Fruit fly (Drosophila melanogaster) whole organism, prepupa: ENCODE data around the gene Trf4-2.

Experiments
- CG3919 ChIP-seq: fragments of 200-800 bp; sonication (Bioruptor generic); optimal IDR thresholded peaks from 3 replicates; lab custom pipeline; 2016; ENCODE audit warnings: missing biosample characterization, missing genetic modification characterization
- CG6276 ChIP-seq: fragments of 200-800 bp; sonication (Bioruptor generic); optimal IDR thresholded peaks from 2 replicates; lab custom pipeline; 2017; ENCODE audit warnings: missing biosample characterization, mild to moderate bottlenecking, missing genetic modification characterization
- CG7368 ChIP-seq: fragments of 200-800 bp; sonication (Bioruptor generic); optimal IDR thresholded peaks from 3 replicates; lab custom pipeline; 2016; ENCODE audit warnings: missing biosample characterization, missing genetic modification characterization
- Sox102F ChIP-seq: fragments of 200-800 bp; sonication (Bioruptor generic); optimal IDR thresholded peaks from 2 replicates; lab custom pipeline; 2016; ENCODE audit warnings: missing biosample characterization, mild to moderate bottlenecking, missing genetic modification characterization
- Sox15 ChIP-seq: fragments of 200-800 bp; sonication (Bioruptor generic); optimal IDR thresholded peaks from 3 replicates; lab custom pipeline; 2016; ENCODE audit warnings: missing biosample characterization, missing genetic modification characterization
- pdm3 ChIP-seq: fragments of 200-800 bp; sonication (Bioruptor generic); optimal IDR thresholded peaks from 3 replicates; lab custom pipeline; 2016; ENCODE audit warnings: missing biosample characterization, missing genetic modification characterization

- no peak for TF ChIP-seq CG7368 (GFP tag; lab: Kevin White, UChicago)
- TF ChIP-seq Sox102F = no peak
- TF ChIP-seq pdm3 (GFP tag; lab: Kevin White, UChicago) = no peak
- no peak for TF ChIP-seq Sox15 (GFP tag; lab: Kevin White, UChicago)
- no peak for TF ChIP-seq CG6276 (GFP tag; lab: Kevin White, UChicago)
- TF ChIP-seq CG3919 (GFP tag; lab: Kevin White, UChicago) = no peak
These were observed 1.8 kb downstream of the Trf4-2 start for dm6 chr3R:24926752-24927320.
